Worm (Caenorhabditis elegans) whole organism, late embryonic: ENCODE results near the gene spc-1.

Experiments
- C08G9.2 ChIP-seq: sonication (generic microtip); optimal IDR thresholded peaks from 2 replicates; lab custom pipeline; 2016; ENCODE audit warnings: mild to moderate bottlenecking, missing genetic modification characterization, moderate library complexity, missing compliant biosample characterization
- C38D4.7 ChIP-seq: fragments of 200-800 bp; sonication (Bioruptor generic); optimal IDR thresholded peaks from 2 replicates; lab custom pipeline; 2018; ENCODE audit warnings: mild to moderate bottlenecking, missing genetic modification characterization, moderate library complexity, missing compliant biosample characterization
- F13H6.1 ChIP-seq: sonication (generic microtip); optimal IDR thresholded peaks from 2 replicates; lab custom pipeline; 2016; ENCODE audit warnings: missing genetic modification characterization, missing compliant biosample characterization
- ama-1 ChIP-seq: fragments of 150-350 bp; optimal IDR thresholded peaks from 2 replicates; lab custom pipeline; 2014
- ceh-18 ChIP-seq: sonication (generic microtip); optimal IDR thresholded peaks from 2 replicates; lab custom pipeline; 2016; ENCODE audit warnings: missing genetic modification characterization, missing compliant biosample characterization
- ceh-2 ChIP-seq: sonication (generic microtip); optimal IDR thresholded peaks from 2 replicates; lab custom pipeline; 2016; ENCODE audit warnings: missing genotype, missing genetic modification characterization, missing compliant biosample characterization
- ceh-34 ChIP-seq: sonication (generic microtip); optimal IDR thresholded peaks from 2 replicates; lab custom pipeline; 2016; ENCODE audit warnings: mild to moderate bottlenecking, missing genetic modification characterization, missing compliant biosample characterization
- ceh-45 ChIP-seq: fragments of 200-800 bp; sonication (Bioruptor generic); IDR thresholded peaks from 2 replicates; pipeline ENCODE4 v1.3.6; 2022; ENCODE audit warnings: missing genetic modification reagents, missing genetic modification characterization, missing compliant biosample characterization
- ceh-48 ChIP-seq: sonication (generic microtip); optimal IDR thresholded peaks from 2 replicates; lab custom pipeline; 2016; ENCODE audit warnings: missing genetic modification characterization, inconsistent platforms, missing compliant biosample characterization
- ceh-6 ChIP-seq: fragments of 200-800 bp; sonication (Bioruptor generic); optimal IDR thresholded peaks from 2 replicates; lab custom pipeline; 2018; ENCODE audit warnings: mild to moderate bottlenecking, missing genetic modification characterization, missing compliant biosample characterization
- che-1 ChIP-seq: sonication (generic microtip); optimal IDR thresholded peaks from 2 replicates; lab custom pipeline; 2016; ENCODE audit warnings: mild to moderate bottlenecking, missing genetic modification characterization, missing compliant biosample characterization
- dve-1 ChIP-seq: sonication (generic microtip); optimal IDR thresholded peaks from 2 replicates; lab custom pipeline; 2017; ENCODE audit warnings: antibody characterized with exemption, mild to moderate bottlenecking, missing genetic modification characterization, missing compliant biosample characterization
- elt-2 ChIP-seq: sonication (generic microtip); optimal IDR thresholded peaks from 2 replicates; lab custom pipeline; 2016; ENCODE audit warnings: missing genetic modification reagents, missing genetic modification characterization, missing compliant biosample characterization
- eyg-1 ChIP-seq: sonication (generic microtip); optimal IDR thresholded peaks from 2 replicates; lab custom pipeline; 2016; ENCODE audit warnings: missing genotype, missing genetic modification characterization, missing compliant biosample characterization
- fkh-10 ChIP-seq: fragments of 150-350 bp; optimal IDR thresholded peaks from 2 replicates; lab custom pipeline; 2014; ENCODE audit warnings: missing biosample characterization, missing genetic modification reagents, missing genetic modification characterization
- fkh-6 ChIP-seq: sonication (generic microtip); optimal IDR thresholded peaks from 2 replicates; lab custom pipeline; 2016; ENCODE audit warnings: missing genetic modification characterization, missing compliant biosample characterization
- gmeb-2 ChIP-seq: sonication (generic microtip); optimal IDR thresholded peaks from 2 replicates; lab custom pipeline; 2016; ENCODE audit warnings: missing genetic modification characterization, inconsistent platforms, missing compliant biosample characterization
- hlh-15 ChIP-seq: sonication (generic microtip); optimal IDR thresholded peaks from 2 replicates; lab custom pipeline; 2016; ENCODE audit warnings: missing genetic modification characterization, missing compliant biosample characterization
- hlh-30 ChIP-seq: sonication (generic microtip); optimal IDR thresholded peaks from 2 replicates; lab custom pipeline; 2017; ENCODE audit warnings: antibody characterized with exemption, missing genetic modification characterization, missing compliant biosample characterization; ENCODE audit not compliant: insufficient read depth
- mec-3 ChIP-seq: sonication (generic microtip); optimal IDR thresholded peaks from 2 replicates; lab custom pipeline; 2016; ENCODE audit warnings: borderline replicate concordance, missing genetic modification characterization, missing compliant biosample characterization
- nhr-232 ChIP-seq: sonication (generic microtip); optimal IDR thresholded peaks from 2 replicates; lab custom pipeline; 2016; ENCODE audit warnings: missing genetic modification characterization, missing compliant biosample characterization
- pag-3 ChIP-seq: sonication (generic microtip); optimal IDR thresholded peaks from 2 replicates; lab custom pipeline; 2016; ENCODE audit warnings: missing compliant biosample characterization, missing genetic modification characterization, borderline replicate concordance
- pax-1 ChIP-seq: fragments of 150-350 bp; optimal IDR thresholded peaks from 2 replicates; lab custom pipeline; 2014; ENCODE audit warnings: missing biosample characterization, missing genetic modification characterization
- pha-2 ChIP-seq: sonication (generic microtip); optimal IDR thresholded peaks from 2 replicates; lab custom pipeline; 2017; ENCODE audit warnings: mild to moderate bottlenecking, missing genetic modification characterization, missing compliant biosample characterization
- pha-4 ChIP-seq: fragments of 150-350 bp; optimal IDR thresholded peaks from 2 replicates; lab custom pipeline; 2018; ENCODE audit warnings: missing biosample characterization, missing genetic modification reagents, missing genetic modification characterization
- pqm-1 ChIP-seq: sonication (generic microtip); optimal IDR thresholded peaks from 2 replicates; lab custom pipeline; 2016; ENCODE audit warnings: missing genetic modification characterization, missing compliant biosample characterization
- sdc-2 ChIP-seq: sonication (generic microtip); optimal IDR thresholded peaks from 2 replicates; lab custom pipeline; 2016; ENCODE audit warnings: missing genotype, missing genetic modification characterization, missing compliant biosample characterization
- sox-4 ChIP-seq: sonication (generic microtip); optimal IDR thresholded peaks from 2 replicates; lab custom pipeline; 2017; ENCODE audit warnings: mild to moderate bottlenecking, missing genetic modification characterization, inconsistent platforms, missing compliant biosample characterization
- syd-9 ChIP-seq: sonication (generic microtip); optimal IDR thresholded peaks from 2 replicates; lab custom pipeline; 2016; ENCODE audit warnings: mild to moderate bottlenecking, missing genetic modification characterization, moderate library complexity, missing compliant biosample characterization
- tbx-2 ChIP-seq: sonication (generic microtip); optimal IDR thresholded peaks from 2 replicates; lab custom pipeline; 2016; ENCODE audit warnings: missing genetic modification characterization, missing compliant biosample characterization
- tbx-7 ChIP-seq: sonication (generic microtip); optimal IDR thresholded peaks from 2 replicates; lab custom pipeline; 2016; ENCODE audit warnings: missing genotype, missing genetic modification characterization, missing compliant biosample characterization
- unc-3 ChIP-seq, 2 experiments: fragments of 200-800 bp in 1 of 2; sonication (Bioruptor generic) in 1 of 2; sonication (generic microtip) in 1 of 2; conservative IDR thresholded peaks in 1 of 2; optimal IDR thresholded peaks in 1 of 2; 2 replicates each; pipeline versions ENCODE4 v1.3.6 to Lab custom; 2016 to 2022; ENCODE audit warnings: missing compliant biosample characterization in 2 of 2, missing genetic modification characterization in 2 of 2, missing genetic modification reagents in 1 of 2
- unc-42 ChIP-seq: sonication (generic microtip); optimal IDR thresholded peaks from 2 replicates; lab custom pipeline; 2016; ENCODE audit warnings: missing genotype, missing genetic modification characterization, missing compliant biosample characterization
- unc-86 ChIP-seq: sonication (generic microtip); optimal IDR thresholded peaks from 2 replicates; lab custom pipeline; 2016; ENCODE audit warnings: missing genetic modification characterization, missing compliant biosample characterization
- zip-5 ChIP-seq: sonication (generic microtip); optimal IDR thresholded peaks from 2 replicates; lab custom pipeline; 2016; ENCODE audit warnings: missing genetic modification characterization, missing compliant biosample characterization
- ztf-16 ChIP-seq: sonication (generic microtip); optimal IDR thresholded peaks from 2 replicates; lab custom pipeline; 2017; ENCODE audit warnings: missing genetic modification characterization, missing compliant biosample characterization

The spc-1 gene

DNA sequence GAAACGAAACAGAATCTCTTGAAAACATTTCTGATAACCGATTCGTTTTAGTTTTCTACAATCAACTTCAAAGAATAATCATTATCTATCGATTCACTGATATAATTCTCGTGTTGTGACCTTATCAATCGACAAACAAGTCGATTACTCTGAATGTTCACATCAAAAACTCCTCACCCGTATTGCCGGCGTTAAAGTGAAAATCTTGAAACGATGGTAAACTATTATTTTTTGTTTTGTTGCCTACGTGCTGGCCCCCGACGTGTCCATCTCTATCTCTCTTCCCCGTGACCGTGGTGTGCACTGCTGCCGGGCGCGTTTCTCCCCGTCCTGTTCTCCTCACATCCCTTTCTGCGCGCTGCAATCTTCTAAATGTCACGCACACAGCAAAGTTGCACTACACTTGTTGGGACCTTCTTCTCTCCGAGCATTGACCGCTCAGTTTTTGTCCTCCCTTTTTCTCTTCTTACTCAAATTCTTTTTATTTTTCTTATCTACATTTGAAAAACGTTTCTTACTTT is 36.9 kb downstream of the spc-1 start (continued):
- TF ChIP-seq gmeb-2 (tag; lab: Kevin White, UChicago) (no peak), ceh-18 (tag; lab: Kevin White, UChicago) (peak; percentile 49), pha-2 (tag; lab: Kevin White, UChicago) (no peak), fkh-6 (tag; lab: Kevin White, UChicago) (peak; percentile 13), unc-86 (tag; lab: Kevin White, UChicago) (no peak), F13H6.1 (tag; lab: Kevin White, UChicago) (no peak), ceh-6 (GFP tag; lab: Kevin White, UChicago) (no peak), pag-3 (no peak), pqm-1 (tag; lab: Kevin White, UChicago) (no peak), C38D4.7 (GFP tag; lab: Kevin White, UChicago) (no peak), unc-3 (GFP tag; conservative IDR thresholded peaks at IDR 0.05; lab: Robert Waterston, UW) (no peak), unc-3 (tag; optimal IDR thresholded peaks at IDR 0.05; lab: Kevin White, UChicago) (no peak), ceh-45 (GFP tag; lab: Robert Waterston, UW) (no peak), mec-3 (tag; lab: Kevin White, UChicago) (no peak), hlh-30 (tag; lab: Kevin White, UChicago) (peak; percentile 44), hlh-15 (no peak), unc-42 (tag; lab: Kevin White, UChicago) (peak; percentile 50), pha-4 (tag; lab: Kevin White, UChicago) (no peak), tbx-2 (tag; lab: Kevin White, UChicago) (peak; percentile 47), elt-2 (tag; lab: Kevin White, UChicago) (peak; percentile 69), syd-9 (no peak), ztf-16 (tag; lab: Kevin White, UChicago) (no peak), tbx-7 (tag; lab: Kevin White, UChicago) (no peak), che-1 (tag; lab: Kevin White, UChicago) (peak; percentile 13)

DNA sequence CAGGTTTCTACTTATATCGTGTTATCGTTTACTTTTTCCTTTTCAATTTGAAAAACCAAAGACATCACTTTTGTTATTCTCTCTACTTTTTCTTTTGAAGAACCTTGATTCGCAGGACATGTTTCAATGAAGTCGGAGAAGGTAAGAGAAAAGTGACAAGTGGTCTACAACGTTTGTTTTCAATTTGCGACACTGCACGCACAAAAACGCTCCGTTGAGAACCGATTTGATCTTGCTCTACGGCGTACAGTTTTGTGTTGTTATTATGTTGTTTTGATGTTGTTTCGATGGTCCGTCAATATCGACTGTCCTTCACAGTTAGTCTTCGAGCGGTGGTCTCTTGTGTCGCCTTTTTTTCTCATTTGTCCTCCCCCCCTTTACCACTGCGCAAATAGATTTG is 37.5 kb downstream of the spc-1 start, which contains the start of gene pccb-1:
Gene pccb-1, plus strand, starts transcription at position 127 of the 400 bp plus-strand sequence.
- TF ChIP-seq dve-1 (tag; lab: Kevin White, UChicago) (no peak), ceh-48 (tag; lab: Kevin White, UChicago) (no peak), pax-1 (tag; lab: Kevin White, UChicago) (no peak), fkh-6 (tag; lab: Kevin White, UChicago) (no peak), pha-2 (tag; lab: Kevin White, UChicago) (no peak), syd-9 (no peak), ceh-34 (no peak), nhr-232 (tag; lab: Kevin White, UChicago) (no peak), unc-3 (GFP tag; conservative IDR thresholded peaks at IDR 0.05; lab: Robert Waterston, UW) (no peak), unc-3 (tag; optimal IDR thresholded peaks at IDR 0.05; lab: Kevin White, UChicago) (no peak), sox-4 (tag; lab: Kevin White, UChicago) (no peak), ceh-45 (GFP tag; lab: Robert Waterston, UW) (no peak), mec-3 (tag; lab: Kevin White, UChicago) (no peak)

DNA sequence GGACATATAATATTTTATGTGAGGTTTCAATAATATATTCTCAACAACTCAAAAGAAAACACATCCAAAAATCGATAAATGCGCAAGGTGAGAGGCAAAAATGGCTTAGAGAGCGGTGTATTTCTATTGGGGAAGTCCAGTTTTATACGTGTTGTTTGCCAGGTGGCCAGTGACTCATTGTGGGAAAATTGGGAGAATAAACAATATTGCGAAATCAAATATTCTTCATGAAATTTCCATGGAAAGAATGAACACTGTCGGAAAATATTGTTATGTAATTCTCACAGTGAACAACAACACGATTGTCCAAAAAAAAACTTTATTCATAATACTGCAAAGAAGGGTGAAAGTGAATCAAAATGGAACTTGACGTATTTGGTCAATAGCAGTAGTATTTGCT is 39.2 kb downstream of the spc-1 start:
- TF ChIP-seq sdc-2 (tag; lab: Kevin White, UChicago) (no peak), nhr-232 (tag; lab: Kevin White, UChicago) (no peak), eyg-1 (tag; lab: Kevin White, UChicago) (no peak), ceh-2 (tag; lab: Kevin White, UChicago) (no peak), ama-1 (no peak), zip-5 (tag; lab: Kevin White, UChicago) (no peak), fkh-10 (GFP tag; lab: Kevin White, UChicago) (no peak), C08G9.2 (no peak)
